Fruit fly (Drosophila melanogaster): ENCODE measurements around the gene Coq6.
A peak's percentile ranks its signal among the peaks of the same experiment; 100 is the strongest.

The Coq6 gene

dm6 chr2L:5489084-5489617 is 42.9 kb downstream of the Coq6 start (continued):
- TF ChIP-seq dimm (GFP tag; IDR thresholded peaks at IDR 0.05): no peak
- TF ChIP-seq danr (GFP tag; IDR thresholded peaks at IDR 0.05): no peak
- peak; percentile 19 for TF ChIP-seq CG7745 (tag; optimal IDR thresholded peaks at IDR 0.05)
- TF ChIP-seq gsb-n (tag; optimal IDR thresholded peaks at IDR 0.05): peak; percentile 96
- no peak for TF ChIP-seq CG8388 (GFP tag; optimal IDR thresholded peaks at IDR 0.05)
- no peak for TF ChIP-seq psq (GFP tag; optimal IDR thresholded peaks at IDR 0.05)
- no peak for TF ChIP-seq slp2 (GFP tag; optimal IDR thresholded peaks at IDR 0.05)
- no peak for TF ChIP-seq CG18011 (GFP tag; optimal IDR thresholded peaks at IDR 0.05)
- TF ChIP-seq lov (optimal IDR thresholded peaks at IDR 0.05): no peak
- TF ChIP-seq lov (GFP tag; IDR thresholded peaks at IDR 0.05): no peak
- TF ChIP-seq H2.0 (GFP tag; IDR thresholded peaks at IDR 0.05): no peak
- TF ChIP-seq CG11723 (GFP tag; optimal IDR thresholded peaks at IDR 0.05): no peak
- no peak for TF ChIP-seq CG10959 (GFP tag; IDR thresholded peaks at IDR 0.05)
- TF ChIP-seq pros (GFP tag; optimal IDR thresholded peaks at IDR 0.05): peak; percentile 88
- no peak for TF ChIP-seq CG14667 (GFP tag; IDR thresholded peaks at IDR 0.05)
- TF ChIP-seq CG11456 (GFP tag; IDR thresholded peaks at IDR 0.05): no peak
- no peak for TF ChIP-seq zfh1 (GFP tag; IDR thresholded peaks at IDR 0.05)

- TF ChIP-seq z (GFP tag; IDR thresholded peaks at IDR 0.05) (0 out of 3 replicates have a peak, but pooled peaks have one; percentile 24), CG31224 (GFP tag; IDR thresholded peaks at IDR 0.05) (no peak), CG42726 (GFP tag; IDR thresholded peaks at IDR 0.05; ENCODE audit: partially characterized antibody) (0 out of 2 replicates have a peak, but pooled peaks have one; percentile 16), grn (GFP tag; optimal IDR thresholded peaks at IDR 0.05) (no peak), zfh1 (GFP tag; IDR thresholded peaks at IDR 0.05) (0 out of 3 replicates have a peak, but pooled peaks have one; percentile 34), unc-4 (GFP tag; IDR thresholded peaks at IDR 0.05; ENCODE audit: partially characterized antibody) (no peak), nau (GFP tag; optimal IDR thresholded peaks at IDR 0.05) (no peak), Drgx (GFP tag; IDR thresholded peaks at IDR 0.05) (peak; percentile 48), CG7357 (GFP tag; IDR thresholded peaks at IDR 0.05) (no peak), CG16813 (GFP tag; IDR thresholded peaks at IDR 0.05; ENCODE audit: partially characterized antibody) (no peak), CG14965 (GFP tag; optimal IDR thresholded peaks at IDR 0.05; ENCODE audit: borderline replicate concordance) (no peak), CG5245 (GFP tag; optimal IDR thresholded peaks at IDR 0.05) (no peak)
These were observed 48.9 kb downstream of the Coq6 start for dm6 chr2L:5483093-5483492.

Data from whole organism, embryonic.